Worm (Caenorhabditis elegans): ENCODE measurements around the gene josd-1.

ce11 chrIII:2855929-2856328 is 19.5 kb downstream of the josd-1 start, which contains the start of gene F56F11.4:
- TF ChIP-seq him-1 (tag; optimal IDR thresholded peaks at IDR 0.05) (no peak), W03F9.2 (tag; optimal IDR thresholded peaks at IDR 0.05) (no peak)

All from whole organism, L4/young adult.